Fruit fly (Drosophila melanogaster) whole organism, adult: ENCODE data around the gene CG34276.

Experiments used
- CG11617 ChIP-seq: fragments of 200-800 bp; sonication (Bioruptor generic); optimal IDR thresholded peaks from 2 replicates; lab custom pipeline; 2017; ENCODE audit warnings: mild to moderate bottlenecking, missing biosample characterization, missing genetic modification reagents, missing genetic modification characterization
- CG12768 ChIP-seq: fragments of 200-800 bp; sonication (Bioruptor generic); optimal IDR thresholded peaks from 2 replicates; lab custom pipeline; 2017; ENCODE audit warnings: missing biosample characterization, missing genetic modification characterization, mild to moderate bottlenecking, moderate library complexity, missing genetic modification reagents
- CG14711 ChIP-seq: fragments of 200-800 bp; sonication (Bioruptor generic); optimal IDR thresholded peaks from 2 replicates; lab custom pipeline; 2018; ENCODE audit warnings: missing biosample characterization, mild to moderate bottlenecking, missing genetic modification characterization, moderate library complexity
- CG1620 ChIP-seq: fragments of 200-800 bp; sonication (Bioruptor generic); optimal IDR thresholded peaks from 2 replicates; lab custom pipeline; 2016; ENCODE audit warnings: missing biosample characterization, missing genetic modification characterization
- CG33017 ChIP-seq: fragments of 200-800 bp; sonication (Bioruptor generic); optimal IDR thresholded peaks from 2 replicates; lab custom pipeline; 2018; ENCODE audit warnings: missing biosample characterization, mild to moderate bottlenecking, missing genetic modification characterization, moderate library complexity
- CG5204 ChIP-seq: fragments of 200-800 bp; sonication (Bioruptor generic); optimal IDR thresholded peaks from 2 replicates; lab custom pipeline; 2016; ENCODE audit warnings: missing biosample characterization, missing genetic modification characterization
- CG7045 ChIP-seq: fragments of 200-800 bp; sonication (Bioruptor generic); optimal IDR thresholded peaks from 2 replicates; lab custom pipeline; 2017; ENCODE audit warnings: missing biosample characterization, mild to moderate bottlenecking, missing genetic modification characterization
- CG7101 ChIP-seq: fragments of 200-800 bp; sonication (Bioruptor generic); optimal IDR thresholded peaks from 2 replicates; lab custom pipeline; 2018; ENCODE audit warnings: missing biosample characterization, mild to moderate bottlenecking, missing genetic modification characterization, moderate library complexity
- Clk ChIP-seq: fragments of 200-800 bp; sonication (Bioruptor generic); optimal IDR thresholded peaks from 2 replicates; lab custom pipeline; 2017; ENCODE audit warnings: missing biosample characterization, missing genetic modification characterization
- Crg-1 ChIP-seq: fragments of 200-800 bp; sonication (Bioruptor generic); optimal IDR thresholded peaks from 2 replicates; lab custom pipeline; 2016; ENCODE audit warnings: missing biosample characterization, missing genetic modification characterization
- Hr96 ChIP-seq: fragments of 200-800 bp; sonication (Bioruptor generic); optimal IDR thresholded peaks from 2 replicates; lab custom pipeline; 2016; ENCODE audit warnings: missing biosample characterization, missing genetic modification characterization
- Mnt ChIP-seq: fragments of 200-800 bp; sonication (Bioruptor generic); optimal IDR thresholded peaks from 2 replicates; lab custom pipeline; 2016; ENCODE audit warnings: missing biosample characterization, mild to moderate bottlenecking, missing genetic modification characterization
- bab1 ChIP-seq: fragments of 200-800 bp; sonication (Bioruptor generic); optimal IDR thresholded peaks from 3 replicates; lab custom pipeline; 2019; ENCODE audit warnings: missing biosample characterization, mild to moderate bottlenecking, missing genetic modification characterization, moderate library complexity
- cic ChIP-seq: fragments of 200-800 bp; sonication (Bioruptor generic); optimal IDR thresholded peaks from 2 replicates; lab custom pipeline; 2017; ENCODE audit warnings: missing biosample characterization, mild to moderate bottlenecking, missing genetic modification characterization, moderate library complexity
- cnc ChIP-seq, 2 experiments: fragments of >200 bp; optimal IDR thresholded peaks; 2 replicates each; lab custom pipeline; 2017
- kay ChIP-seq: fragments of 200-800 bp; sonication (Bioruptor generic); peaks from one replicate; lab custom pipeline; 2016; ENCODE audit warnings: missing biosample characterization, missing genetic modification characterization, borderline replicate concordance
- ovo ChIP-seq: fragments of 200-800 bp; sonication (Bioruptor generic); optimal IDR thresholded peaks from 2 replicates; lab custom pipeline; 2016; ENCODE audit warnings: missing biosample characterization, missing genetic modification characterization
- pad ChIP-seq: fragments of 200-800 bp; sonication (Bioruptor generic); optimal IDR thresholded peaks from 3 replicates; lab custom pipeline; 2017; ENCODE audit warnings: missing biosample characterization, missing genetic modification characterization, mild to moderate bottlenecking, moderate library complexity, missing genetic modification reagents
- tj ChIP-seq: fragments of 200-800 bp; sonication (Bioruptor generic); optimal IDR thresholded peaks from 3 replicates; lab custom pipeline; 2017; ENCODE audit warnings: missing biosample characterization, mild to moderate bottlenecking, missing genetic modification characterization, moderate library complexity
- toe ChIP-seq: fragments of 200-800 bp; sonication (Bioruptor generic); optimal IDR thresholded peaks from 2 replicates; lab custom pipeline; 2016; ENCODE audit warnings: missing biosample characterization, missing genetic modification characterization

Gene CG34276

DNA sequence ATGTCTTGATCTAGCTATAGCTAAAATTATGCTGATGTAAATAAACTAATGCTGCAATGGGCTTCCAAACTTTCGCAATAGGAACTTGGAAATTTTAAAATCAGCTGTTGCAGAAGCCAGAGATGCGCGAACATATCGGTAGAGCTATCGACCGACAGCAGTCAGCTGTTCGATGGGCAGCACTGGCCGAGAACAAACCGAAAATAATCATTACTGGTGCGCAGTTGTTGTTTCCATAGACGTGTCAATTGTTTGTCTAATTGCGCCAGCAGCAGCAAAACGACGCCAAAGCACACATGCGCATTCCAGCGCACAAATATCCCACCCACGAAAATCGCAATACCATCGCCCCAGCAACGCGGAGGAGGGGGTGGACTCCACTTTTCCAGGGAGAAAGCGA, 9.5 kb downstream of the CG34276 start, which contains the start of gene Sap47:
Sap47 (plus strand) TSS at position 149 of the 400 bp plus-strand sequence.
- TF ChIP-seq tj (GFP tag; lab: Kevin White, UChicago) (peak; percentile 15), Clk (GFP tag; lab: Kevin White, UChicago) (no peak), bab1 (GFP tag; lab: Kevin White, UChicago) (peak; percentile 74), kay (GFP tag; lab: Kevin White, UChicago) (no peak), CG1620 (GFP tag; lab: Kevin White, UChicago) (peak; percentile 15), cic (GFP tag; lab: Kevin White, UChicago) (peak; percentile 47), Mnt (GFP tag; lab: Kevin White, UChicago) (peak; percentile 44), CG12768 (GFP tag; lab: Kevin White, UChicago) (peak; percentile 25)

DNA sequence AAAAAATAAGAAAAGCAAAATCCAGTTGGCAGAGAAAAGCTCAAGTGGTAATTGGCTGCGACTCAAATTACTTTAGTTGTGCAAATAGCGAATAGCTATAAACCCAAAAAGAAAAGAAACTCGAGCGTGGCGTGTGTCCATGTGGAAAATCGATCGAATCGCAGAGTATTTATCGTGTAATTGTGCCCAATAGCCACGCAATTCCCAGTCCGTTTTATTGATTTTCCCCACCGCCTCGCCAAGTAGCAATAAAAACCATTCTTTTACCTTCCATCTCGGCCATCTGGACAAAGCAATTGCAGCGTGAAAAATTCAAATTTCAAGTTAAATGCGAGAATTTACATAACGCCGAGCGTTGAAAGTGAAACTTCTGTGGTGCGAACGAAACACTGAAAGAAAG, 10.1 kb downstream of the CG34276 start:
- TF ChIP-seq Mnt (GFP tag; lab: Kevin White, UChicago): no peak
- TF ChIP-seq CG12768 (GFP tag; lab: Kevin White, UChicago): no peak
- TF ChIP-seq CG7045: no peak
- TF ChIP-seq CG7101 (tag; lab: Kevin White, UChicago): no peak

DNA sequence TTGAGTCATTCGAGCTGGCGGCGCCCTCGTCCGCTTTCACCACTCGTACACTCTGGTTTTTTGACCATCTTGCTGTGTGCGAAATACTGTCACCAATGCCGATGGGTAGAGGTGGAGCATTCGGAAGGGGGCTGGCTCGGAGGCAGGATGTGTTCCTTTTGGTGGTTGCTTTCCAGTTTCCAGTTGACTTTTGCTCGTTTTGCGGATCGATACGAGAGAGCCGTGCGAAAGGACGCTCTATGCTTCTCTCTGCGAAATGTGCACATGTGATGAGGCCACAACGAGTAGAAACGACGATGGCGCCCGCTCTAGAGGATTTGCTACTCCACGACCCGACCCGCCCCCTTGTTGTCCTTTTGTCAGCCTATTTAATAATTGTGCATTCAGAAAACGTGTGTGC, 12.3 kb downstream of the CG34276 start:
- TF ChIP-seq CG11617 (GFP tag; lab: Kevin White, UChicago) (no peak), CG7045 (no peak), pad (GFP tag; lab: Kevin White, UChicago) (no peak), CG33017 (tag; lab: Kevin White, UChicago) (no peak), tj (GFP tag; lab: Kevin White, UChicago) (no peak)

DNA sequence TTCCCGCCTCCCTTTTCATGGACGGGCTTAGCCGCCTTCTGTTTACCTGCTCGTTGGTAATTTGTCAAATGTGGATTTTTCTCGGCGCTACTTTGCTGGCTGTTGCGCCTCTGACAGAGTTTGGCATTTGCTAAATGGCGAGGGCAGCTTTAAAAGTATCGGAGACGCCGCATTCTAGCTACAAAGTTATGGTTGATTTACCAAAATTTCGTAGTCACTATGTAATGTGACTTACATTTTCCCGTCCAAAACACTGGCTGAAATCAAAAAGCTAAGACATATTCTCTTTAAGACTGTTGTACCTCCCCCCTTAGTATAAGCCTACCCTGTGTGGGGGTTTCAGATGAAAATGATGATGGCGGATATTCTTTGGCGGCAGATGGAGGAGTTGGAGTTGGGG, 22.2 kb downstream of the CG34276 start:
- no peak for TF ChIP-seq Hr96
- no peak for TF ChIP-seq Clk (GFP tag; lab: Kevin White, UChicago)
- TF ChIP-seq CG1620 (GFP tag; lab: Kevin White, UChicago): no peak

DNA sequence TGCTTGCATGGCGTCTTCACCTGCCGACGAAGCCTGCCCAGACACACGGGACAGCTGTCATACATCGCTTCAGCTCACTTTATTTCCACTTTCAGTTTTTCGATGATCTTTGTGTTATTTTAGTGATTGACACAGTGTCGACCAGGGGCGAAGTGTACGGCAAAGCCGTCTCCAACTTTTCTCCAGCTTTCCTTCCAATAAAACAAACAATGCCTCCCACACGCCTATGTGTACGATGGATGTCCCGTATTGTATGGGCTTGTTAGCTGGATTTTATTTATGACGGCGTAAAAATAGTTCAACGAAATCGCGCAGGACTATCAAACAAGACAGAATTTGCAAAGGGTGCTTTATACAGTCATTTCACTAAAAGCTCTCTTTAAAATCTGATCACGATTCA, 25.4 kb downstream of the CG34276 start, which contains the start of the genes CG31088 and CG46383:
CG31088 (minus strand) TSS at position 101 of the 400 bp plus-strand sequence.
CG46383 (minus strand) TSS at position 101 of the 400 bp plus-strand sequence.
- TF ChIP-seq ovo (GFP tag; lab: Kevin White, UChicago): no peak
- no peak for TF ChIP-seq Clk (GFP tag; lab: Kevin White, UChicago)
- no peak for TF ChIP-seq Hr96
- TF ChIP-seq cnc (optimal IDR thresholded peaks at IDR 0.05; lab: Kevin White, UChicago): no peak
- TF ChIP-seq CG14711 (tag; lab: Kevin White, UChicago): no peak
- TF ChIP-seq tj (GFP tag; lab: Kevin White, UChicago): no peak
- TF ChIP-seq Crg-1: no peak
- TF ChIP-seq CG11617 (GFP tag; lab: Kevin White, UChicago): no peak
- TF ChIP-seq CG33017 (tag; lab: Kevin White, UChicago): no peak
- no peak for TF ChIP-seq cic (GFP tag; lab: Kevin White, UChicago)
- no peak for TF ChIP-seq CG5204 (GFP tag; lab: Kevin White, UChicago)
- no peak for TF ChIP-seq Mnt (GFP tag; lab: Kevin White, UChicago)
- no peak for TF ChIP-seq bab1 (GFP tag; lab: Kevin White, UChicago)
- no peak for TF ChIP-seq CG12768 (GFP tag; lab: Kevin White, UChicago)

DNA sequence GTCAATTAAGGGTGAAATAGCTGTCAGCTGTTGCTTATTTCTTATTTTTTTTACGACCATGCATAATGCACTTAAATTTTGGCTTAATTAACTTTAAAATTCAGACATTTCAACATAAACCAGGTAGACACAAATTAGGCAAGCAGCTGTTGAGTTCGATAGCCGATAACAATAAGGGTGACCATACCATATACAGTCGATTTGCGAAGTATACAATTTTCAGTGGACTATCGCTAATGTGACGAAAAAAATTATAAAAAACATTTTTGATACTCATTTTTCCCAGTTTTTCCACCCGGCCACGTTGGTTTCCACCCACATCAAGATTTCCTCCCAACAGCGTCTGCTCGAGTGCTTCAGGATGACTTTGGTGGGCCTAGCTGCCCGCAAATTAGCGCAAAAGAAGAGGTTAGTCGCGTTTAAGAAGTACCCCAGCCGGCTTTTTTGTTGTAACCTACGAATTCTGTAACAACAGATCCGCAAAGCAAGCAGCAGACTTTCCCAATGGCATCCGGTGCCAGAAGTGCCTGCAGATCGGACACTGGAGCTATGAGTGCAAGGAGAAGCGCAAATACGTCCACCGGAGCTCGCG, 38.4 kb downstream of the CG34276 start, which contains the start of the genes CG4287 and CG5516:
CG4287 (minus strand) TSS at position 178 of the 592 bp plus-strand sequence.
CG5516 (plus strand) TSS at position 195 of the 592 bp plus-strand sequence.
- TF ChIP-seq CG7045 (no peak), CG14711 (tag; lab: Kevin White, UChicago) (peak; percentile 43), Mnt (GFP tag; lab: Kevin White, UChicago) (peak; percentile 31), CG11617 (GFP tag; lab: Kevin White, UChicago) (peak; percentile 42), CG33017 (tag; lab: Kevin White, UChicago) (no peak), kay (GFP tag; lab: Kevin White, UChicago) (no peak), Clk (GFP tag; lab: Kevin White, UChicago) (no peak), CG12768 (GFP tag; lab: Kevin White, UChicago) (no peak), CG1620 (GFP tag; lab: Kevin White, UChicago) (no peak), ovo (GFP tag; lab: Kevin White, UChicago) (no peak), tj (GFP tag; lab: Kevin White, UChicago) (peak; percentile 78), cic (GFP tag; lab: Kevin White, UChicago) (no peak), CG7101 (tag; lab: Kevin White, UChicago) (peak; percentile 12), pad (GFP tag; lab: Kevin White, UChicago) (no peak), bab1 (GFP tag; lab: Kevin White, UChicago) (peak; percentile 59), Crg-1 (no peak), Hr96 (no peak), CG5204 (GFP tag; lab: Kevin White, UChicago) (no peak), cnc (optimal IDR thresholded peaks at IDR 0.05; lab: Kevin White, UChicago) (no peak), toe (GFP tag; lab: Kevin White, UChicago) (no peak)

DNA sequence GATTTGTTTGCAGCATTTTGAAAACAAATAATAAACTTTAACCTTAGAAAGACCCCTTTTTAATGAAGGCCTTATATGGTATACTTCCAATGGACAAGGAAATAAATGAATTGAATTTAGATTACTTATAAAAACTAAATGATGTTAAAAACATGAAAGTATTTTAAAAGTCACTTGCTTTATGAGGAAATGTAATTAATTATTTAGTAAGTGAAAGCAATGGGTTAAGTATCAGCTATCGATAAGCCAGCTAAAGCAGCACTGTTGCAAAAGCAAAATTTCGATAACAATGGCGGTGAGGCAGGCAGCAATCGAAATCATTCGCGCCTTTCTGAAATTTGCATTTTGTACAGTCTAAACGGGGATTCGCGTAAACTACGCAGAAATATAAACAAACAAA, 39.7 kb downstream of the CG34276 start, which contains the start of the genes CG32856 and Rbf2:
CG32856 (minus strand) TSS at position 183 of the 400 bp plus-strand sequence.
Rbf2 (plus strand) TSS at position 278 of the 400 bp plus-strand sequence.
- TF ChIP-seq pad (GFP tag; lab: Kevin White, UChicago): peak; percentile 2
- peak; percentile 94 for TF ChIP-seq CG33017 (tag; lab: Kevin White, UChicago)
- TF ChIP-seq CG1620 (GFP tag; lab: Kevin White, UChicago): peak; percentile 94
- peak; percentile 60 for TF ChIP-seq CG14711 (tag; lab: Kevin White, UChicago)
- TF ChIP-seq Mnt (GFP tag; lab: Kevin White, UChicago): peak; percentile 64
- peak; percentile 70 for TF ChIP-seq Crg-1
- TF ChIP-seq kay (GFP tag; lab: Kevin White, UChicago): no peak
- TF ChIP-seq Hr96: peak; percentile 85
- peak; percentile 72 for TF ChIP-seq toe (GFP tag; lab: Kevin White, UChicago)
- peak; percentile 92 for TF ChIP-seq bab1 (GFP tag; lab: Kevin White, UChicago)
- TF ChIP-seq CG5204 (GFP tag; lab: Kevin White, UChicago): no peak
- peak; percentile 64 for TF ChIP-seq tj (GFP tag; lab: Kevin White, UChicago)
- peak; percentile 87 for TF ChIP-seq CG11617 (GFP tag; lab: Kevin White, UChicago)
- peak; percentile 31 for TF ChIP-seq cic (GFP tag; lab: Kevin White, UChicago)
- peak; percentile 95 for TF ChIP-seq CG7101 (tag; lab: Kevin White, UChicago)
- TF ChIP-seq cnc (optimal IDR thresholded peaks at IDR 0.05; lab: Kevin White, UChicago): no peak
- peak; percentile 28 for TF ChIP-seq CG12768 (GFP tag; lab: Kevin White, UChicago)
- TF ChIP-seq Clk (GFP tag; lab: Kevin White, UChicago): no peak
- TF ChIP-seq ovo (GFP tag; lab: Kevin White, UChicago): peak; percentile 73
- peak; percentile 71 for TF ChIP-seq CG7045
